Worm (Caenorhabditis elegans): ENCODE data around the gene daf-15.

DNA sequence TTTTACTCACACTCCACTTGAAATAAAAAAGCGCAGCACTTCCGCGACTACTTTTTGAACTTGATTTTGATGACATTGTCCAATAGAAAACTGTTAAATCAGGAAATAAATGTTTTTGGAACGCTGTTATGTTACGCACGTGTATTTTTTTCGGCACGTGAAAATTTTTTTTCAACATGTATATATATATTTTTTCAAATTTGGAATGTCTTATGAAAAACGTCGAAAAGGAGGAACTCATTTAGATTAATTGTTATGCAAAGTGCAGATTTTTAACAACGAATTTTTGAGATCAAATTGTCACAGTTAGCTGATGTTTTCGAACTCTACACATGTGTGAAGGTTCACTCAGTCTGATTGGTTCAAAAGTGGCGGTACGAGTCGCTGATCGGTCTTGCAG is 12.5 kb downstream of the daf-15 start, which contains the start of gene F56D5.2:
- TF ChIP-seq pha-4 (tag; optimal IDR thresholded peaks at IDR 0.05): no peak
- TF ChIP-seq rnt-1 (tag; optimal IDR thresholded peaks at IDR 0.05): no peak
- no peak for TF ChIP-seq hlh-30 (tag; optimal IDR thresholded peaks at IDR 0.05; ENCODE audit: insufficient read depth)
- no peak for TF ChIP-seq K02D7.2 (tag; optimal IDR thresholded peaks at IDR 0.05)
- TF ChIP-seq nfya-1 (tag; optimal IDR thresholded peaks at IDR 0.05): no peak
- TF ChIP-seq ceh-30 (tag; optimal IDR thresholded peaks at IDR 0.05): no peak
- no peak for TF ChIP-seq elt-2 (tag; optimal IDR thresholded peaks at IDR 0.05)
- TF ChIP-seq sox-4 (tag; optimal IDR thresholded peaks at IDR 0.05): no peak
- no peak for TF ChIP-seq npax-4 (tag; optimal IDR thresholded peaks at IDR 0.05)
- no peak for TF ChIP-seq dve-1 (tag; optimal IDR thresholded peaks at IDR 0.05)
